Fruit fly (Drosophila melanogaster) whole organism, embryonic: ENCODE measurements around the gene HipHop.

Experiments used
- Bteb2 ChIP-seq: fragments of 200-800 bp; sonication (Bioruptor generic); optimal IDR thresholded peaks from 2 replicates; lab custom pipeline; 2016; ENCODE audit warnings: missing biosample characterization, missing genetic modification characterization
- CG10979 ChIP-seq: fragments of 200-800 bp; sonication (Bioruptor generic); optimal IDR thresholded peaks from 2 replicates; lab custom pipeline; 2018; ENCODE audit warnings: missing biosample characterization, mild to moderate bottlenecking, missing genetic modification characterization, moderate library complexity
- CG11085 ChIP-seq: fragments of 200-800 bp; sonication (Bioruptor generic); IDR thresholded peaks from 2 replicates; pipeline ENCODE4 v1.3.6; 2022; ENCODE audit warnings: missing biosample characterization, missing genetic modification characterization
- CG11247 ChIP-seq: fragments of 200-800 bp; sonication (Bioruptor generic); IDR thresholded peaks from 2 replicates; pipeline ENCODE4 v1.3.6; 2022; ENCODE audit warnings: missing biosample characterization, missing genetic modification characterization
- CG11456 ChIP-seq: fragments of 200-800 bp; sonication (Bioruptor generic); IDR thresholded peaks from 3 replicates; pipeline ENCODE4 v1.3.6; 2022; ENCODE audit warnings: missing biosample characterization, missing genetic modification characterization
- CG11723 ChIP-seq: fragments of 200-800 bp; sonication (Bioruptor generic); optimal IDR thresholded peaks from 2 replicates; lab custom pipeline; 2017; ENCODE audit warnings: missing biosample characterization, mild to moderate bottlenecking, missing genetic modification characterization
- CG1233 ChIP-seq: fragments of 200-800 bp; sonication (Bioruptor generic); optimal IDR thresholded peaks from 4 replicates; lab custom pipeline; 2018; ENCODE audit warnings: missing biosample characterization, mild to moderate bottlenecking, missing genetic modification characterization
- CG1529 ChIP-seq: fragments of 200-800 bp; sonication (Bioruptor generic); optimal IDR thresholded peaks from 3 replicates; lab custom pipeline; 2018; ENCODE audit warnings: missing biosample characterization, missing genetic modification characterization
- CG15479 ChIP-seq: fragments of 200-800 bp; sonication (Bioruptor generic); optimal IDR thresholded peaks from 3 replicates; lab custom pipeline; 2019; ENCODE audit warnings: missing biosample characterization, mild to moderate bottlenecking, missing genetic modification characterization, moderate library complexity
- CG15696 ChIP-seq: fragments of 200-800 bp; sonication (Bioruptor generic); optimal IDR thresholded peaks from 2 replicates; lab custom pipeline; 2019; ENCODE audit warnings: missing biosample characterization, mild to moderate bottlenecking, missing genetic modification characterization, moderate library complexity
- CG16813 ChIP-seq: fragments of 200-800 bp; sonication (Bioruptor generic); IDR thresholded peaks from 3 replicates; pipeline ENCODE4 v1.3.6; 2022; ENCODE audit warnings: missing biosample characterization, missing genetic modification characterization; ENCODE audit not compliant: partially characterized antibody
- CG18599 ChIP-seq: fragments of 200-800 bp; sonication (Bioruptor generic); optimal IDR thresholded peaks from 3 replicates; lab custom pipeline; 2017; ENCODE audit warnings: missing biosample characterization, missing genetic modification characterization, mild to moderate bottlenecking, moderate library complexity, missing genetic modification reagents
- CG30431 ChIP-seq: fragments of 200-800 bp; sonication (Bioruptor generic); optimal IDR thresholded peaks from 2 replicates; lab custom pipeline; 2017; ENCODE audit warnings: missing biosample characterization, missing genetic modification characterization
- CG34224 ChIP-seq: fragments of 200-800 bp; sonication (Bioruptor generic); IDR thresholded peaks from 3 replicates; pipeline ENCODE4 v1.3.6; 2022; ENCODE audit warnings: missing biosample characterization, missing genetic modification characterization; ENCODE audit not compliant: partially characterized antibody
- CG3726 ChIP-seq: fragments of 200-800 bp; sonication (Bioruptor generic); IDR thresholded peaks from 3 replicates; pipeline ENCODE4, ENCODE4 v1.3.6; 2022; ENCODE audit warnings: missing biosample characterization, missing genetic modification characterization
- CG4854 ChIP-seq: fragments of 200-800 bp; sonication (Bioruptor generic); optimal IDR thresholded peaks from 2 replicates; lab custom pipeline; 2016; ENCODE audit warnings: missing biosample characterization, missing genetic modification characterization, inconsistent platforms
- CG7271 ChIP-seq: fragments of 200-800 bp; sonication (Bioruptor generic); optimal IDR thresholded peaks from 2 replicates; lab custom pipeline; 2018; ENCODE audit warnings: missing biosample characterization, mild to moderate bottlenecking, missing genetic modification characterization, moderate library complexity
- CG7963 ChIP-seq: fragments of 200-800 bp; sonication (Bioruptor generic); IDR thresholded peaks from 3 replicates; pipeline ENCODE4 v1.3.6; 2022; ENCODE audit warnings: missing biosample characterization, missing genetic modification characterization; ENCODE audit not compliant: partially characterized antibody
- CG7987 ChIP-seq: fragments of 200-800 bp; sonication (Bioruptor generic); optimal IDR thresholded peaks from 2 replicates; lab custom pipeline; 2018; ENCODE audit warnings: missing biosample characterization, mild to moderate bottlenecking, missing genetic modification characterization, moderate library complexity
- CG9215 ChIP-seq: fragments of 200-800 bp; sonication (Bioruptor generic); IDR thresholded peaks from 2 replicates; pipeline ENCODE4 v1.3.6; 2022; ENCODE audit warnings: missing biosample characterization, missing genetic modification characterization
- CG9797 ChIP-seq: fragments of 200-800 bp; sonication (Bioruptor generic); optimal IDR thresholded peaks from 3 replicates; lab custom pipeline; 2018; ENCODE audit warnings: missing biosample characterization, mild to moderate bottlenecking, missing genetic modification characterization
- Doc2 ChIP-seq: fragments of 200-800 bp; sonication (Bioruptor generic); IDR thresholded peaks from 2 replicates; pipeline ENCODE4 v1.3.6; 2022; ENCODE audit warnings: missing biosample characterization, missing genetic modification characterization
- Dref ChIP-seq: fragments of 200-800 bp; sonication (Bioruptor generic); IDR thresholded peaks from 2 replicates; pipeline ENCODE4 v1.3.6; 2022; ENCODE audit warnings: missing biosample characterization, missing genetic modification characterization
- Mes4 ChIP-seq: fragments of 200-800 bp; sonication (Bioruptor generic); optimal IDR thresholded peaks from 2 replicates; lab custom pipeline; 2016; ENCODE audit warnings: missing biosample characterization, missing genetic modification characterization
- Mrtf ChIP-seq: fragments of 200-800 bp; sonication (Bioruptor generic); IDR thresholded peaks from 3 replicates; pipeline ENCODE4 v1.3.6; 2022; ENCODE audit warnings: missing biosample characterization, missing genetic modification characterization
- NC2α ChIP-seq: fragments of 200-800 bp; sonication (Bioruptor generic); optimal IDR thresholded peaks from 2 replicates; lab custom pipeline; 2016; ENCODE audit warnings: missing biosample characterization, missing genetic modification characterization
- Side ChIP-seq: fragments of 200-800 bp; sonication (Bioruptor generic); optimal IDR thresholded peaks from 2 replicates; lab custom pipeline; 2016; ENCODE audit warnings: missing biosample characterization, missing genetic modification characterization
- bcd ChIP-seq: fragments of 200-800 bp; sonication (Bioruptor generic); optimal IDR thresholded peaks from 2 replicates; lab custom pipeline; 2017; ENCODE audit warnings: missing biosample characterization, mild to moderate bottlenecking, missing genetic modification characterization
- bsh ChIP-seq, 2 experiments: fragments of 200-800 bp; sonication (Bioruptor generic); optimal IDR thresholded peaks; 2 replicates each; lab custom pipeline; 2017 to 2018; ENCODE audit warnings: mild to moderate bottlenecking in 2 of 2, missing biosample characterization in 2 of 2, missing genetic modification characterization in 2 of 2, moderate library complexity in 1 of 2
- corto ChIP-seq: fragments of 200-800 bp; sonication (Bioruptor generic); optimal IDR thresholded peaks from 2 replicates; lab custom pipeline; 2016; ENCODE audit warnings: missing biosample characterization, mild to moderate bottlenecking, missing genetic modification characterization, moderate library complexity
- dati ChIP-seq: fragments of 200-800 bp; sonication (Bioruptor generic); IDR thresholded peaks from 2 replicates; pipeline ENCODE4 v1.3.6; 2022; ENCODE audit warnings: missing biosample characterization, missing genetic modification characterization
- dmrt11E ChIP-seq: fragments of 200-800 bp; sonication (Bioruptor generic); optimal IDR thresholded peaks from 3 replicates; lab custom pipeline; 2018; ENCODE audit warnings: missing biosample characterization, mild to moderate bottlenecking, missing genetic modification characterization, moderate library complexity
- dmrt99B ChIP-seq: fragments of 200-800 bp; sonication (Bioruptor generic); optimal IDR thresholded peaks from 2 replicates; lab custom pipeline; 2018; ENCODE audit warnings: missing biosample characterization, mild to moderate bottlenecking, missing genetic modification characterization, moderate library complexity
- ewg ChIP-seq: fragments of 200-800 bp; sonication (Bioruptor generic); optimal IDR thresholded peaks from 3 replicates; lab custom pipeline; 2017; ENCODE audit warnings: mild to moderate bottlenecking, missing biosample characterization, missing genetic modification reagents, missing genetic modification characterization
- ken ChIP-seq: fragments of 200-800 bp; sonication (Bioruptor generic); IDR thresholded peaks from 3 replicates; pipeline ENCODE4 v1.3.6; 2022; ENCODE audit warnings: missing biosample characterization, missing genetic modification characterization
- knrl ChIP-seq: fragments of 200-800 bp; sonication (Bioruptor generic); IDR thresholded peaks from 3 replicates; pipeline ENCODE4 v1.3.6; 2022; ENCODE audit warnings: missing biosample characterization, missing genetic modification characterization; ENCODE audit not compliant: partially characterized antibody
- lmd ChIP-seq: fragments of 200-800 bp; sonication (Bioruptor generic); IDR thresholded peaks from 2 replicates; pipeline ENCODE4 v1.3.6; 2022; ENCODE audit warnings: missing biosample characterization, missing genetic modification characterization
- lola ChIP-seq, 3 experiments: fragments of >200 bp in 2 of 3; fragments of 200-800 bp in 1 of 3; sonication (Bioruptor generic) in 1 of 3; optimal IDR thresholded peaks; 2 replicates each; lab custom pipeline; 2017 to 2019; ENCODE audit warnings: missing biosample characterization in 3 of 3, missing genetic modification characterization in 3 of 3, mild to moderate bottlenecking in 1 of 3, moderate library complexity in 1 of 3
- mam ChIP-seq: fragments of 200-800 bp; sonication (Bioruptor generic); optimal IDR thresholded peaks from 3 replicates; lab custom pipeline; 2016; ENCODE audit warnings: missing biosample characterization, missing genetic modification characterization
- otp ChIP-seq: fragments of 200-800 bp; sonication (Bioruptor generic); IDR thresholded peaks from 3 replicates; pipeline ENCODE4, ENCODE4 v1.3.6; 2022; ENCODE audit warnings: missing biosample characterization, missing genetic modification characterization
- scrt ChIP-seq: fragments of 200-800 bp; sonication (Bioruptor generic); optimal IDR thresholded peaks from 2 replicates; lab custom pipeline; 2018; ENCODE audit warnings: missing biosample characterization, mild to moderate bottlenecking, missing genetic modification characterization, moderate library complexity
- sisA ChIP-seq: fragments of 200-800 bp; sonication (Bioruptor generic); IDR thresholded peaks from 2 replicates; pipeline ENCODE4 v1.3.6; 2022; ENCODE audit warnings: missing biosample characterization, missing genetic modification characterization
- slbo ChIP-seq: fragments of 200-800 bp; sonication (Bioruptor generic); IDR thresholded peaks from 2 replicates; pipeline ENCODE4 v1.3.6; 2022; ENCODE audit warnings: missing biosample characterization, missing genetic modification characterization
- tap ChIP-seq: fragments of 200-800 bp; optimal IDR thresholded peaks from 3 replicates; lab custom pipeline; 2019; ENCODE audit warnings: missing biosample characterization, mild to moderate bottlenecking, missing genetic modification characterization, moderate library complexity
- vnd ChIP-seq: fragments of 200-800 bp; sonication (Bioruptor generic); IDR thresholded peaks from 3 replicates; pipeline ENCODE4 v1.3.6; 2022; ENCODE audit warnings: missing biosample characterization, missing genetic modification characterization; ENCODE audit not compliant: partially characterized antibody
- zfh1 ChIP-seq: fragments of 200-800 bp; sonication (Bioruptor generic); IDR thresholded peaks from 3 replicates; pipeline ENCODE4 v1.3.6; 2022; ENCODE audit warnings: missing biosample characterization, missing genetic modification characterization
- zfh2 ChIP-seq: fragments of 200-800 bp; sonication (Bioruptor generic); optimal IDR thresholded peaks from 2 replicates; lab custom pipeline; 2016; ENCODE audit warnings: missing biosample characterization, missing genetic modification characterization

Gene HipHop

DNA sequence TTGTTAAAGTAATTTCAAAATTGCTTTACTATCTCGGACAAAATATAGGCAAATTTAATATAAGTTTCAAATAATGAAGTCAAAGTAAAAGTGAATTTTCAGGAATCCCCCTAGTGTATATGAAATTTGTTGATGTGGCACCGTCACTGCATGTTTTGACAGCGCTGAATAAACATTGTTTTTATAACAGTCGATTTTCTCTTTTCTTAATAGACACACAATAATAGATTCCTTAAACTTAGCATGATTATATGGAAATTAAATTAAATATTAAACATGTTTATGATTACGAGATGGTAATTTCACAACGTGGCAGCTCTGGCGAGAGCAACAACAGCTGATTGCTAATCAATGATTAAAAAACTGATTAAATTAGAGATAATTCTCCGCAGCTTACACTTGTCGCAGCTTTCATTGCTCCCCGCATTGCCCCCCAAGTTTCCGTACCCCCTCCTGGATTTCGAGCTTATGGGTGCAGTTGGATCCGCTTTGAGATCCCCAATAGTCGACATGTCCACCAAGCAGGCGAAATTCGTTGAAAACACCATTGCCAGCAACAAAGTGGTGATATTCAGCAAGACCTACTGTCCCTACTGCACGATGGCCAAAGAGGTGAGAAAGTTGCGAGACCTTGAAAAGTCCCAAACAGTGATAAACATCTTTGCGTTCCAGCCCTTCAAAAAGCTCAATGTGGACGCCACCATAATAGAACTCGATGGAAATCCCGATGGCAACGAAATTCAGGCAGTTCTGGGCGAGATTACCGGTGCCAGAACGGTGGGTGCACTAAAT lies 48.3 kb downstream of the HipHop start, which contains the start of gene Grx1 (continued):
- TF ChIP-seq tap (tag; lab: Kevin White, UChicago) (peak; percentile 61), CG11085 (GFP tag; lab: Robert Waterston, UW) (no peak), mam (GFP tag; lab: Kevin White, UChicago) (peak; percentile 52), slbo (GFP tag; lab: Robert Waterston, UW) (peak; percentile 54; the same call in 1 of the 2 replicates), zfh2 (GFP tag; lab: Kevin White, UChicago) (peak; percentile 23), lola (GFP tag; optimal IDR thresholded peaks at IDR 0.05; lab: Kevin White, UChicago) (peak in 1 of 3 experiments; percentile 57), CG3726 (GFP tag; lab: Robert Waterston, UW) (no peak), sisA (GFP tag; lab: Robert Waterston, UW) (no peak; the same call in 1 of the 2 replicates), CG15479 (no peak), bsh (GFP tag; optimal IDR thresholded peaks at IDR 0.05; lab: Kevin White, UChicago) (peak in 1 of 2 experiments; percentile 57), Doc2 (GFP tag; lab: Robert Waterston, UW) (no peak), corto (GFP tag; lab: Kevin White, UChicago) (peak; percentile 36), CG9215 (GFP tag; lab: Robert Waterston, UW) (no peak), dmrt99B (tag; lab: Kevin White, UChicago) (peak; percentile 53), CG1529 (GFP tag; lab: Kevin White, UChicago) (peak; percentile 50), CG11723 (GFP tag; lab: Kevin White, UChicago) (no peak), Mes4 (GFP tag; lab: Kevin White, UChicago) (peak; percentile 38), Dref (GFP tag; lab: Robert Waterston, UW) (no peak), Mrtf (GFP tag; lab: Robert Waterston, UW) (no peak), CG7271 (no peak), CG11247 (GFP tag; lab: Robert Waterston, UW) (no peak), CG15696 (tag; lab: Kevin White, UChicago) (peak; percentile 29), Side (GFP tag; lab: Kevin White, UChicago) (no peak), CG34224 (GFP tag; lab: Robert Waterston, UW) (peak; percentile 7; the same call in 1 of the 3 replicates), ken (0 out of 3 replicates have a peak, but pooled peaks have one; percentile 37), ewg (GFP tag; lab: Kevin White, UChicago) (no peak), CG18599 (peak; percentile 52), CG30431 (GFP tag; lab: Kevin White, UChicago) (no peak), lmd (0 out of 2 replicates have a peak, but pooled peaks have one; percentile 22), bcd (peak; percentile 25), Bteb2 (peak; percentile 48), CG7987 (GFP tag; lab: Kevin White, UChicago) (no peak), otp (GFP tag; lab: Robert Waterston, UW) (no peak), scrt (GFP tag; lab: Kevin White, UChicago) (peak; percentile 65), CG4854 (peak; percentile 8), dmrt11E (tag; lab: Kevin White, UChicago) (peak; percentile 53), CG10979 (peak; percentile 51), CG16813 (GFP tag; lab: Robert Waterston, UW) (no peak), dati (no peak), CG1233 (peak; percentile 38), CG7963 (no peak), CG11456 (0 out of 3 replicates have a peak, but pooled peaks have one; percentile 8), knrl (no peak), CG9797 (no peak), zfh1 (GFP tag; lab: Robert Waterston, UW) (peak; percentile 59; the same call in 1 of the 3 replicates), vnd (GFP tag; lab: Robert Waterston, UW) (no peak), NC2α (GFP tag; lab: Kevin White, UChicago) (no peak)
